Worm (Caenorhabditis elegans) whole organism, L4/young adult: ENCODE results near the gene C17C3.3.

Experiments used
- W03F9.2 ChIP-seq: fragments of 150-350 bp; optimal IDR thresholded peaks from 2 replicates; lab custom pipeline; 2014; ENCODE audit warnings: missing biosample characterization, missing genetic modification characterization
- dao-5 ChIP-seq: sonication (generic microtip); optimal IDR thresholded peaks from 2 replicates; lab custom pipeline; 2016; ENCODE audit warnings: missing genotype, missing genetic modification characterization, moderate library complexity, missing compliant biosample characterization
- him-1 ChIP-seq: sonication (generic microtip); optimal IDR thresholded peaks from 2 replicates; lab custom pipeline; 2016; ENCODE audit warnings: missing genotype, missing genetic modification reagents, missing genetic modification characterization, missing compliant biosample characterization

DNA sequence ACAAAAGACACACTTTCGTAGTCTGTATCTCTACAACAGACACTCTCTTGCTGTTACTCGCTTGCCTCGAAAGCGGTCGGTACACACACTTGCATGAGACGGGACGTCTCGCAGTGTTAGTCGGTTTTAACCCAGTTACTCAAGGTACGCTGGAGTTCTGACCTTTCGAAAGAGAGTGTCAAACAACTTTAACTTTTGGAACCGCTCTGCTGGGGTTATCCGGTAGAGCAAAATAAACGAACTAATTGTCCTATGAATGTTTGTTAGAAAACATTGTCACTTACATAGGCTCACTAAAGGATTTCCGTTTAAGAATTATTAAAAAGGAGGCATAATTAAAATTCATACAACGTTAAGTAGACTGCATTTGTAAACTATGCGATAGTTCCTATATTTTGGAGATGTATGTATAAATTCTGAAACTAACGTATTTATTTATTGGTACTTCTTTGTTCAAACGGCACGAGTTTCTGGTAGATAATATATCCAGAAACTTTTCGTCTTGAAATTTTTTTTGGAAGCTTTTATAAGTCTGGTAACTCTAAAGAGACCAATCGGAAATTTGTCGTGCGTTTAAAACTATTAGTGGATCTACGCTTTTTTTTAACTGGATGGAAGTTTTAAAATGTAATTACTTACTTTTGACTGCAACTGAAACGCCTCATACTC is 17.9 kb upstream of the C17C3.3 start:
- peak; percentile 89 for TF ChIP-seq dao-5 (tag; lab: Kevin White, UChicago)
- peak; percentile 80 for TF ChIP-seq W03F9.2 (tag; lab: Kevin White, UChicago)
- peak; percentile 98 for TF ChIP-seq him-1 (tag; lab: Kevin White, UChicago)
